Worm (Caenorhabditis elegans) whole organism, L3 larva: Measurements from ENCODE around the gene ugt-43.

Experiments
- R02D3.7 ChIP-seq: fragments of 150-350 bp; optimal IDR thresholded peaks from 2 replicates; lab custom pipeline; 2014; ENCODE audit warnings: missing biosample characterization, missing genetic modification characterization
- ZK546.5 ChIP-seq: sonication (generic microtip); optimal IDR thresholded peaks from 2 replicates; lab custom pipeline; 2017; ENCODE audit warnings: missing biosample characterization, missing genetic modification characterization
- ama-1 ChIP-seq: fragments of 150-350 bp; optimal IDR thresholded peaks from 2 replicates; lab custom pipeline; 2018
- mdl-1 ChIP-seq: fragments of 150-350 bp; optimal IDR thresholded peaks from 2 replicates; lab custom pipeline; 2014; ENCODE audit warnings: missing biosample characterization, missing genetic modification characterization
- mml-1 ChIP-seq: fragments of 150-350 bp; sonication (generic microtip); optimal IDR thresholded peaks from 3 replicates; lab custom pipeline; 2014; ENCODE audit warnings: missing biosample characterization, missing genetic modification characterization
- nhr-11 ChIP-seq: fragments of 150-350 bp; optimal IDR thresholded peaks from 2 replicates; lab custom pipeline; 2014; ENCODE audit warnings: missing biosample characterization, missing genetic modification characterization
- nhr-12 ChIP-seq: fragments of 150-350 bp; optimal IDR thresholded peaks from 2 replicates; lab custom pipeline; 2014; ENCODE audit warnings: missing biosample characterization, missing genetic modification characterization
- nhr-237 ChIP-seq: fragments of 150-350 bp; optimal IDR thresholded peaks from 2 replicates; lab custom pipeline; 2014; ENCODE audit warnings: missing biosample characterization, missing genetic modification characterization
- nhr-28 ChIP-seq: fragments of 150-350 bp; optimal IDR thresholded peaks from 2 replicates; lab custom pipeline; 2014; ENCODE audit warnings: missing biosample characterization, missing genetic modification characterization
- nhr-67 ChIP-seq: fragments of 150-350 bp; optimal IDR thresholded peaks from 2 replicates; lab custom pipeline; 2014; ENCODE audit warnings: missing biosample characterization, missing genetic modification characterization
- nhr-76 ChIP-seq: fragments of 150-350 bp; sonication (generic microtip); optimal IDR thresholded peaks from 5 replicates; lab custom pipeline; 2014; ENCODE audit warnings: missing biosample characterization, missing genetic modification characterization
- skn-1 ChIP-seq: fragments of 150-350 bp; optimal IDR thresholded peaks from 2 replicates; lab custom pipeline; 2014; ENCODE audit warnings: missing biosample characterization, missing genetic modification characterization
- zag-1 ChIP-seq: fragments of 150-350 bp; optimal IDR thresholded peaks from 2 replicates; lab custom pipeline; 2014; ENCODE audit warnings: missing biosample characterization, missing genetic modification characterization
- ztf-11 ChIP-seq: fragments of 150-350 bp; optimal IDR thresholded peaks from 2 replicates; lab custom pipeline; 2014; ENCODE audit warnings: missing biosample characterization, missing genetic modification characterization

DNA sequence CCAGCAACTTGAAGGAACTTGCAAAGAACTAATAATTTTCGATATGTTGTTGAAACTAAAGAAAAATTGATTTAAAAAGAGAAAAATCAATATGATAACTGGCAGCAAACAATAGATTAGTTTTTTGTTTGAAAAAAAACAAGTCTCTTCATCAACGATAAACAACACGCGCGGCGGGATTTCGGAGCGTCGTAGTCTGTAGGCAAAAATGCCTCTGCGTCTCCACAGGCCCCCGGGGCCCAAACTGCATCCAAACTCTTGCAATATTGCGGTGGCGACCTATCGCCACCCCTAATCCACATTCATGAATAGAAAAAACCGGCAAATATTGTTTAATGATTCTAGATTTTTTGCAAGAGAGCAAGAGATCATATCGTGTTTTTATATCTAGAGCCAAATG lies 39.3 kb upstream of the ugt-43 start:
- TF ChIP-seq nhr-67 (tag; lab: Kevin White, UChicago): no peak
- no peak for TF ChIP-seq mdl-1 (tag; lab: Kevin White, UChicago)
- TF ChIP-seq skn-1: no peak
- TF ChIP-seq zag-1 (tag; lab: Kevin White, UChicago): no peak
- no peak for TF ChIP-seq nhr-76 (tag; lab: Kevin White, UChicago)
- TF ChIP-seq R02D3.7 (tag; lab: Kevin White, UChicago): no peak
- TF ChIP-seq ama-1 (lab: Kevin White, UChicago): no peak
- TF ChIP-seq ztf-11: no peak
- TF ChIP-seq nhr-12 (tag; lab: Kevin White, UChicago): no peak
- TF ChIP-seq ZK546.5: no peak
- TF ChIP-seq nhr-28: no peak
- no peak for TF ChIP-seq mml-1 (tag; lab: Kevin White, UChicago)
- no peak for TF ChIP-seq nhr-11 (tag; lab: Kevin White, UChicago)
- no peak for TF ChIP-seq nhr-237 (tag; lab: Kevin White, UChicago)
